Worm (Caenorhabditis elegans) whole organism, L1 larva: ENCODE data around the gene glb-13.

Experiments used
- C04F5.9 ChIP-seq: sonication (generic microtip); optimal IDR thresholded peaks from 2 replicates; lab custom pipeline; 2016; ENCODE audit warnings: missing genetic modification characterization, missing compliant biosample characterization
- aha-1 ChIP-seq: fragments of 150-350 bp; optimal IDR thresholded peaks from 2 replicates; lab custom pipeline; 2014; ENCODE audit warnings: missing biosample characterization, missing genetic modification characterization
- aly-2 ChIP-seq: fragments of 150-350 bp; optimal IDR thresholded peaks from 2 replicates; lab custom pipeline; 2014; ENCODE audit warnings: missing biosample characterization, missing genetic modification characterization
- ama-1 ChIP-seq: fragments of 150-350 bp; optimal IDR thresholded peaks from 2 replicates; lab custom pipeline; 2014
- ceh-8 ChIP-seq: fragments of 200-800 bp; sonication (Bioruptor generic); optimal IDR thresholded peaks from 2 replicates; lab custom pipeline; 2018; ENCODE audit warnings: mild to moderate bottlenecking, missing genetic modification characterization, moderate library complexity, missing compliant biosample characterization
- ceh-82 ChIP-seq, 3 experiments: fragments of 150-350 bp in 1 of 3; sonication (generic microtip) in 2 of 3; optimal IDR thresholded peaks; 2 replicates each; lab custom pipeline; 2014 to 2017; ENCODE audit warnings: missing biosample characterization in 3 of 3, missing genetic modification characterization in 3 of 3
- ceh-90 ChIP-seq: sonication (generic microtip); optimal IDR thresholded peaks from 2 replicates; lab custom pipeline; 2016; ENCODE audit warnings: missing genetic modification characterization, missing compliant biosample characterization
- ces-1 ChIP-seq: fragments of 150-350 bp; optimal IDR thresholded peaks from 2 replicates; lab custom pipeline; 2014; ENCODE audit warnings: missing biosample characterization, missing genetic modification reagents, missing genetic modification characterization
- dpl-1 ChIP-seq, 3 experiments: fragments of 150-350 bp in 2 of 3; sonication (generic microtip) in 1 of 3; optimal IDR thresholded peaks; 2 replicates each; lab custom pipeline; 2014 to 2017; ENCODE audit warnings: missing biosample characterization in 3 of 3, missing genetic modification characterization in 3 of 3, missing genetic modification reagents in 3 of 3
- efl-1 ChIP-seq, 4 experiments: fragments of 150-350 bp; optimal IDR thresholded peaks in 3 of 4; peaks in 1 of 4; 1 replicate in 1 of 4; 2 replicates in 3 of 4; lab custom pipeline; 2014; ENCODE audit warnings: missing biosample characterization in 2 of 4, missing genetic modification characterization in 2 of 4, missing genetic modification reagents in 2 of 4
- efl-3 ChIP-seq: fragments of 200-800 bp; sonication (Bioruptor generic); optimal IDR thresholded peaks from 2 replicates; lab custom pipeline; 2018; ENCODE audit warnings: mild to moderate bottlenecking, missing genetic modification characterization, missing compliant biosample characterization
- egl-13 ChIP-seq: sonication (generic microtip); optimal IDR thresholded peaks from 2 replicates; lab custom pipeline; 2016; ENCODE audit warnings: missing genotype, missing genetic modification reagents, missing genetic modification characterization, missing compliant biosample characterization
- elt-2 ChIP-seq: sonication (generic microtip); optimal IDR thresholded peaks from 2 replicates; lab custom pipeline; 2016; ENCODE audit warnings: missing genetic modification characterization, mild to moderate bottlenecking, inconsistent platforms, missing compliant biosample characterization, missing genetic modification reagents
- fkh-10 ChIP-seq: sonication (generic microtip); optimal IDR thresholded peaks from 2 replicates; lab custom pipeline; 2017; ENCODE audit warnings: missing biosample characterization, missing genetic modification reagents, missing genetic modification characterization
- fkh-4 ChIP-seq: sonication (generic microtip); optimal IDR thresholded peaks from 2 replicates; lab custom pipeline; 2016; ENCODE audit warnings: missing compliant biosample characterization, missing genetic modification characterization, borderline replicate concordance
- fos-1 ChIP-seq: fragments of 150-350 bp; optimal IDR thresholded peaks from 2 replicates; lab custom pipeline; 2014; ENCODE audit warnings: missing biosample characterization, missing genetic modification characterization
- grh-1 ChIP-seq: fragments of 200-800 bp; sonication (Bioruptor generic); IDR thresholded peaks from 2 replicates; pipeline ENCODE4 v1.3.6; 2022; ENCODE audit warnings: missing genetic modification reagents, missing genetic modification characterization, missing compliant biosample characterization
- hlh-4 ChIP-seq: sonication (generic microtip); optimal IDR thresholded peaks from 2 replicates; lab custom pipeline; 2016; ENCODE audit warnings: mild to moderate bottlenecking, missing genetic modification characterization, missing compliant biosample characterization
- isw-1 ChIP-seq: fragments of 200-800 bp; sonication (Bioruptor generic); IDR thresholded peaks from 2 replicates; pipeline ENCODE4 v1.3.6; 2022; ENCODE audit warnings: missing genetic modification characterization, missing compliant biosample characterization
- lin-14 ChIP-seq: fragments of 200-800 bp; sonication (Bioruptor generic); optimal IDR thresholded peaks from 2 replicates; lab custom pipeline; 2018; ENCODE audit warnings: mild to moderate bottlenecking, missing genetic modification characterization, moderate library complexity, missing compliant biosample characterization
- lin-15B ChIP-seq: fragments of 150-350 bp; sonication (generic microtip); optimal IDR thresholded peaks from 3 replicates; lab custom pipeline; 2014; ENCODE audit warnings: missing biosample characterization, missing genetic modification characterization
- lin-39 ChIP-seq: fragments of 150-350 bp; optimal IDR thresholded peaks from 2 replicates; lab custom pipeline; 2014; ENCODE audit warnings: missing biosample characterization, missing genetic modification reagents, missing genetic modification characterization
- mab-9 ChIP-seq: fragments of 200-800 bp; sonication (Bioruptor generic); IDR thresholded peaks from 2 replicates; pipeline ENCODE4 v1.3.6; 2022; ENCODE audit warnings: missing genetic modification reagents, missing genetic modification characterization, missing compliant biosample characterization
- mep-1 ChIP-seq: fragments of 150-350 bp; optimal IDR thresholded peaks from 2 replicates; lab custom pipeline; 2014; ENCODE audit warnings: missing biosample characterization, missing genetic modification characterization
- nhr-47 ChIP-seq: sonication (generic microtip); optimal IDR thresholded peaks from 2 replicates; lab custom pipeline; 2016; ENCODE audit warnings: mild to moderate bottlenecking, missing genetic modification characterization, moderate library complexity, missing compliant biosample characterization
- nhr-71 ChIP-seq: sonication (generic microtip); optimal IDR thresholded peaks from 2 replicates; lab custom pipeline; 2016; ENCODE audit warnings: mild to moderate bottlenecking, missing genetic modification characterization, moderate library complexity, missing compliant biosample characterization
- nhr-90 ChIP-seq: sonication (generic microtip); optimal IDR thresholded peaks from 2 replicates; lab custom pipeline; 2016; ENCODE audit warnings: mild to moderate bottlenecking, missing genetic modification characterization, missing compliant biosample characterization; ENCODE audit not compliant: poor library complexity
- rnt-1 ChIP-seq: sonication (generic microtip); optimal IDR thresholded peaks from 2 replicates; lab custom pipeline; 2016; ENCODE audit warnings: mild to moderate bottlenecking, missing genetic modification characterization, moderate library complexity, missing compliant biosample characterization
- skn-1 ChIP-seq: fragments of 150-350 bp; optimal IDR thresholded peaks from 2 replicates; lab custom pipeline; 2014; ENCODE audit warnings: missing biosample characterization, missing genetic modification characterization
- sup-37 ChIP-seq: fragments of 200-800 bp; sonication (Bioruptor generic); optimal IDR thresholded peaks from 2 replicates; lab custom pipeline; 2018; ENCODE audit warnings: mild to moderate bottlenecking, missing genetic modification characterization, missing compliant biosample characterization
- swsn-7 ChIP-seq: sonication (generic microtip); optimal IDR thresholded peaks from 2 replicates; lab custom pipeline; 2016; ENCODE audit warnings: missing genetic modification characterization, missing compliant biosample characterization
- tbx-2 ChIP-seq: sonication (generic microtip); optimal IDR thresholded peaks from 2 replicates; lab custom pipeline; 2016; ENCODE audit warnings: missing genetic modification characterization, missing compliant biosample characterization
- unc-98 ChIP-seq: fragments of 200-800 bp; sonication (Bioruptor generic); IDR thresholded peaks from 2 replicates; pipeline ENCODE4 v1.3.6; 2022; ENCODE audit warnings: missing genetic modification characterization, missing compliant biosample characterization

The glb-13 gene

DNA sequence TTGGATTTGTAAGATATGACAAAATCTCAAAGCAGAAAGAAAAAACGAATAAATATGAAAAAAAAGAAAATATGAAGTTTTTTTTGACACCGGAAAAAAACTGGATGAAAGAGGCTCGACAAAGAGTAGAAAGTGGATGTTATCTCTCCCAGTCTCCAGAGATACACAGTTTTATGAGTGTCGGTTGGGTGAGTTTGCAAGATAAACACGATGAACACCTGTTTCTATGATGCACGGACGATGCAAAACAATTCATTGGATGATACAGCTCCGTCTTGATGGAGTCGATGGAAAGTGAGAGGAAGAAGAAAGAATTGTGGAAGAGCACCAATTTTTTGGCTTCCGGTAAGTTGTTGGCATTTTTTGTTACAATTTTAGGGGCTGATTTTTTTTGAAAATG is 37.6 kb upstream of the glb-13 start:
- peak; percentile 15 for TF ChIP-seq rnt-1 (tag; lab: Kevin White, UChicago)
- peak; percentile 38 for TF ChIP-seq lin-14 (GFP tag; lab: Kevin White, UChicago)
- TF ChIP-seq skn-1 (tag; lab: Kevin White, UChicago): no peak

- TF ChIP-seq elt-2 (tag; lab: Kevin White, UChicago) (peak; percentile 3), ama-1 (lab: Kevin White, UChicago) (no peak)
- TF ChIP-seq, all 84 proteins: peak for 1
These were observed 35.7 kb upstream of the glb-13 start, which contains the start of gene lin-2 for ce11 chrX:12413941-12414340. Gene lin-2, minus strand, starts transcription at chrX:12414041.

DNA sequence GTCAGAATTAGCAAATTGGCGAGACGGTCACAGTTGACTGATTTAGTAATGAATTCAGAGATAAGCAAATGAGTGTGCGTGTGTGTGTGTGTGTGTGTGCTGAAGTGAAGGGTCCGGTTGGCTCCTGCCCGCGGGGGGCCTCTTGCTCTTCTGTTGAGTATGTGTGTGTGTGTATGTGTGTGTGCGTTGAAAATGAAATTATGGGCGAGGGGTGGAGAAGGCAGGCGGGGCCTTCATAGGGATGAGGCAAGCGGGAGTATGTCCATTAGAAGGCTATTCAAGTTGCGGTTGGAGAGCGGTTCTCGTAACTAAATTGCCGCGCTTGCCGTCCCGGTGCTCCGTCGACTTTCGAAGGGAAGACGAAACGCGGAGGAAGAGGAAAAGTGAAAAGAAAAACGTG is 29.1 kb upstream of the glb-13 start:
- peak; percentile 20 for TF ChIP-seq nhr-47 (tag; lab: Kevin White, UChicago)
- TF ChIP-seq dpl-1 (GFP tag; optimal IDR thresholded peaks at IDR 0.05; lab: Kevin White, UChicago): no peak
- peak; percentile 83 for TF ChIP-seq fkh-10 (GFP tag; lab: Kevin White, UChicago)
- TF ChIP-seq lin-14 (GFP tag; lab: Kevin White, UChicago): peak; percentile 78
- no peak for TF ChIP-seq lin-15B
- TF ChIP-seq nhr-71 (tag; lab: Kevin White, UChicago): peak; percentile 22
- peak; percentile 30 for TF ChIP-seq tbx-2
- TF ChIP-seq fos-1 (tag; lab: Kevin White, UChicago): no peak
- TF ChIP-seq ces-1 (GFP tag; lab: Kevin White, UChicago): peak; percentile 78
- no peak for TF ChIP-seq nhr-90
- TF ChIP-seq sup-37: no peak
- TF ChIP-seq swsn-7 (tag; lab: Kevin White, UChicago): peak; percentile 8

- TF ChIP-seq egl-13 (tag; lab: Kevin White, UChicago) (no peak), skn-1 (tag; lab: Kevin White, UChicago) (no peak), isw-1 (no peak), aha-1 (no peak), fkh-4 (no peak), C04F5.9 (no peak), aly-2 (tag; lab: Kevin White, UChicago) (no peak), unc-98 (GFP tag; lab: Robert Waterston, UW) (no peak)
These were observed 28.4 kb upstream of the glb-13 start for ce11 chrX:12406592-12406991.

DNA sequence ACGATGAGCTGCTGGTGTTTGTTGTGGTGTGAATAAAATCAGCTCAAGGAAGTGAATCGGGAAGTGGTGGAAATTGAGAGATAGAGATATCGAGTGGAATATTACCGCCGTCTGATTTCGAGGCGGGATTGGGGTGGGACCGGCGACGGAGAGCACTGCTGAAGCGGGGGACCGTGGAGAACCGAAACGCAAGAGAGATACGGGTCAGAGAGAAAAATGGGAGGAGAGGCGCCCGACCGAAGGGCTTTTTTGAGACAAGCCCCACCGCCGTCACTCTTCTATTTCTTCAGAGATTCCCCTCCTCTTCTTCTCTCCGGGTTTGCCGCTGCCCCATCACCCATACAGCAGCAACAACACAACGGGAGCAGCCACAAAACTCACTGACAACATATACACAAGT is 27.8 kb upstream of the glb-13 start:
- TF ChIP-seq grh-1: no peak
- TF ChIP-seq nhr-71 (tag; lab: Kevin White, UChicago): peak; percentile 6
- no peak for TF ChIP-seq efl-1 (optimal IDR thresholded peaks at IDR 0.05; lab: Kevin White, UChicago)
- TF ChIP-seq efl-1 (GFP tag; optimal IDR thresholded peaks at IDR 0.05 in 1 of 2; lab: Kevin White, UChicago): peak in 1 of 2 experiments; percentile 30
- no peak for TF ChIP-seq ceh-8
- peak; percentile 43 for TF ChIP-seq lin-14 (GFP tag; lab: Kevin White, UChicago)

- TF ChIP-seq mep-1 (tag; lab: Kevin White, UChicago) (no peak), lin-39 (tag; lab: Kevin White, UChicago) (peak; percentile 4), ceh-82 (tag; optimal IDR thresholded peaks at IDR 0.05; lab: Kevin White, UChicago) (no peak), ceh-90 (tag; lab: Kevin White, UChicago) (no peak), efl-1 (optimal IDR thresholded peaks at IDR 0.05; lab: Kevin White, UChicago) (no peak), efl-1 (GFP tag; optimal IDR thresholded peaks at IDR 0.05 in 1 of 2; lab: Kevin White, UChicago) (peak in 1 of 2 experiments; percentile 46), hlh-4 (tag; lab: Kevin White, UChicago) (no peak), lin-14 (GFP tag; lab: Kevin White, UChicago) (peak; percentile 67), efl-3 (no peak), mab-9 (GFP tag; lab: Robert Waterston, UW) (peak; percentile 74)
These were observed 26.5 kb upstream of the glb-13 start for ce11 chrX:12404729-12405128.
